Fruit fly (Drosophila melanogaster): ENCODE data around the gene Rh4.

- TF ChIP-seq dmrt93B (GFP tag; optimal IDR thresholded peaks at IDR 0.05) = peak; percentile 76
- TF ChIP-seq N (GFP tag; optimal IDR thresholded peaks at IDR 0.05) = no peak
- TF ChIP-seq psq (GFP tag; optimal IDR thresholded peaks at IDR 0.05) = peak; percentile 73
- no peak for TF ChIP-seq jim (GFP tag; optimal IDR thresholded peaks at IDR 0.05)
- peak; percentile 6 for TF ChIP-seq Hr83 (GFP tag; optimal IDR thresholded peaks at IDR 0.05; ENCODE audit: poor library complexity, severe bottlenecking)
- TF ChIP-seq usp (GFP tag; optimal IDR thresholded peaks at IDR 0.05) = no peak
- TF ChIP-seq Rel (GFP tag; optimal IDR thresholded peaks at IDR 0.05) = no peak
- peak; percentile 21 for TF ChIP-seq Rel (tag; optimal IDR thresholded peaks at IDR 0.05)
- TF ChIP-seq Hr78 (GFP tag; optimal IDR thresholded peaks at IDR 0.05) = no peak
- peak; percentile 17 for TF ChIP-seq woc (GFP tag; optimal IDR thresholded peaks at IDR 0.05)
These were observed 55.4 kb downstream of the Rh4 start for dm6 chr3L:16806823-16807325.

All from whole organism, wandering third instar larva.